Fruit fly (Drosophila melanogaster): ENCODE data around the gene Zif.

- TF ChIP-seq Mnt (GFP tag; optimal IDR thresholded peaks at IDR 0.05) (no peak), CG12768 (GFP tag; optimal IDR thresholded peaks at IDR 0.05) (no peak), pad (GFP tag; optimal IDR thresholded peaks at IDR 0.05) (no peak), CG7101 (tag; optimal IDR thresholded peaks at IDR 0.05) (no peak), CG14711 (tag; optimal IDR thresholded peaks at IDR 0.05) (no peak), CG1620 (GFP tag; optimal IDR thresholded peaks at IDR 0.05) (no peak), cic (GFP tag; optimal IDR thresholded peaks at IDR 0.05) (no peak), toe (GFP tag; optimal IDR thresholded peaks at IDR 0.05) (no peak), kay (GFP tag; ENCODE audit: borderline replicate concordance) (no peak), Hr96 (GFP tag; optimal IDR thresholded peaks at IDR 0.05) (no peak)
These were observed 30.6 kb upstream of the Zif start for dm6 chr3R:6426173-6426899.
